Worm (Caenorhabditis elegans) whole organism, L3 larva: ENCODE data around the gene Y39F10C.3.

Source experiments
- aly-2 ChIP-seq: fragments of 150-350 bp; optimal IDR thresholded peaks from 2 replicates; lab custom pipeline; 2014; ENCODE audit warnings: missing biosample characterization, missing genetic modification characterization
- daf-12 ChIP-seq: fragments of 150-350 bp; optimal IDR thresholded peaks from 2 replicates; lab custom pipeline; 2014; ENCODE audit warnings: missing biosample characterization, missing genetic modification reagents, missing genetic modification characterization
- egl-27 ChIP-seq: sonication (generic microtip); optimal IDR thresholded peaks from 4 replicates; lab custom pipeline; 2017; ENCODE audit warnings: missing biosample characterization, missing genetic modification reagents, missing genetic modification characterization

- no peak for TF ChIP-seq egl-27 (tag; lab: Kevin White, UChicago)
- TF ChIP-seq aly-2 = no peak
- TF ChIP-seq daf-12 = no peak
These were observed 30.5 kb upstream of the Y39F10C.3 start for ce11 chrII:643733-644132.
